Worm (Caenorhabditis elegans): ENCODE results near the gene F47D12.3.

DNA sequence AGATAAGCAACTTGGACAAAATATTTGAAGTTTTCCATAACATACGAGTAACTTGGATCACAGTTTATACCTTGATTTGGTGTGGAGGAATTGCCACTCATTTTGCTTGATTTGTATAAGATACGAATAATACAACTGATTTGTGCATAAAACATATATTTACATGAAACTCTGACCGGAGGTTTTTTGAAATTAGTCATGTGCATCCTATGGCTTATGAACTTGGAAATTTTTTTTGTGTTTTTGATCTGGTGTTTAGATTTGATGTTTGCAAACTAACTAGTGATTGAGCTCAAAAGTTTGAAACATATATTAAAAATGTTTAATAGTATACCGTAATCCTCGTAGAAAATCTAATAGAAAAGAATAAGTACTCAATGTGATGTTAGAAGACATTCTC is 43.5 kb upstream of the F47D12.3 start, which contains the start of gene srg-8:
- TF ChIP-seq unc-39 (tag; optimal IDR thresholded peaks at IDR 0.05) (no peak), ztf-11 (tag; optimal IDR thresholded peaks at IDR 0.05) (no peak), ceh-39 (tag; optimal IDR thresholded peaks at IDR 0.05) (no peak)

Data from whole organism, mixed stage, embryonic.